Worm (Caenorhabditis elegans) whole organism, early embryonic: Measurements from ENCODE around the gene F21G4.3.

Experiments used
- hnd-1 ChIP-seq: sonication (generic microtip); optimal IDR thresholded peaks from 2 replicates; lab custom pipeline; 2016; ENCODE audit warnings: missing genetic modification characterization, missing compliant biosample characterization
- sea-1 ChIP-seq: fragments of 200-800 bp; sonication (Bioruptor generic); conservative IDR thresholded peaks from 2 replicates; pipeline ENCODE4 v1.3.6; 2022; ENCODE audit warnings: missing genetic modification characterization, missing compliant biosample characterization

DNA sequence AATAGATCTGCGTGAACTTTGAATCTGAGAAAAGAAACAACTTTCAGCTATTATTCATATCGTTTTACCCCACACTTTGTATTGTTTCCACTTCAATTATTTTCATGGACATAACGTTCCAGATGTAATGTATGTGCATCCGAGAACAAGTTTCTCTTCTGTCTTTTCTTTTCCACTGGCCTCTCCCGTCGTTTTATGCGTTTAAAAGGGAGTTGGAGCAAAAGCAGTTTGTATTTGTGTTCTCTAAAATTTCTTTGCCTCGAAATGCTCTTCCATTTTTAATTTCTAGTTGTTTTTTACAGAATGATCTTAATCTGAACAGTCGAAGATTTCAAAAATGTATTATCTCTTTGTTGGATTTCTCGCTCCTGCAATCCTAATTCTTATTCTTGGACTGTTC, 38.3 kb upstream of the F21G4.3 start, which contains the start of gene R07B1.11:
- TF ChIP-seq sea-1 (GFP tag; lab: Robert Waterston, UW) (no peak), hnd-1 (tag; lab: Kevin White, UChicago) (no peak)
